Worm (Caenorhabditis elegans) whole organism, L2 larva: ENCODE measurements around the gene hach-1.

Experiments
- C34F6.9 ChIP-seq: fragments of 150-350 bp; optimal IDR thresholded peaks from 2 replicates; lab custom pipeline; 2014; ENCODE audit warnings: missing biosample characterization, missing genetic modification characterization
- R02D3.7 ChIP-seq: fragments of 150-350 bp; optimal IDR thresholded peaks from 2 replicates; lab custom pipeline; 2014; ENCODE audit warnings: missing biosample characterization, missing genetic modification characterization
- Y55F3AM.14 ChIP-seq: fragments of 200-800 bp; sonication (Bioruptor generic); optimal IDR thresholded peaks from 2 replicates; lab custom pipeline; 2018; ENCODE audit warnings: mild to moderate bottlenecking, missing genetic modification characterization, missing compliant biosample characterization
- ZK546.5 ChIP-seq: sonication (generic microtip); optimal IDR thresholded peaks from 2 replicates; lab custom pipeline; 2017; ENCODE audit warnings: missing biosample characterization, missing genetic modification characterization
- alr-1 ChIP-seq: fragments of 150-350 bp; optimal IDR thresholded peaks from 2 replicates; lab custom pipeline; 2014; ENCODE audit warnings: missing biosample characterization, missing genetic modification characterization
- aly-2 ChIP-seq: fragments of 150-350 bp; optimal IDR thresholded peaks from 2 replicates; lab custom pipeline; 2014; ENCODE audit warnings: missing biosample characterization, missing genetic modification characterization
- ama-1 ChIP-seq: fragments of 150-350 bp; optimal IDR thresholded peaks from 2 replicates; lab custom pipeline; 2018; ENCODE audit warnings: inconsistent platforms
- blmp-1 ChIP-seq: sonication (generic microtip); optimal IDR thresholded peaks from 2 replicates; lab custom pipeline; 2017; ENCODE audit warnings: missing genetic modification characterization, mild to moderate bottlenecking, missing compliant biosample characterization, antibody characterized with exemption, moderate library complexity; ENCODE audit not compliant: insufficient read depth
- ceh-16 ChIP-seq: fragments of 150-350 bp; optimal IDR thresholded peaks from 2 replicates; lab custom pipeline; 2014; ENCODE audit warnings: missing biosample characterization, missing genetic modification characterization
- ceh-82 ChIP-seq: fragments of 150-350 bp; optimal IDR thresholded peaks from 2 replicates; lab custom pipeline; 2014; ENCODE audit warnings: missing biosample characterization, missing genetic modification characterization
- crh-2 ChIP-seq: sonication (generic microtip); optimal IDR thresholded peaks from 2 replicates; lab custom pipeline; 2017; ENCODE audit warnings: missing biosample characterization, missing genetic modification characterization
- egl-27 ChIP-seq: sonication (generic microtip); optimal IDR thresholded peaks from 3 replicates; lab custom pipeline; 2017; ENCODE audit warnings: missing biosample characterization, missing genetic modification reagents, missing genetic modification characterization
- elt-3 ChIP-seq: sonication (generic microtip); optimal IDR thresholded peaks from 2 replicates; lab custom pipeline; 2017; ENCODE audit warnings: missing biosample characterization, missing genetic modification characterization
- fos-1 ChIP-seq: fragments of 150-350 bp; optimal IDR thresholded peaks from 2 replicates; lab custom pipeline; 2014; ENCODE audit warnings: missing biosample characterization, missing genetic modification characterization
- gmeb-1 ChIP-seq: fragments of 150-350 bp; optimal IDR thresholded peaks from 2 replicates; lab custom pipeline; 2014; ENCODE audit warnings: missing biosample characterization, missing genetic modification characterization
- lin-11 ChIP-seq: fragments of 150-350 bp; sonication (generic microtip); optimal IDR thresholded peaks from 2 replicates; lab custom pipeline; 2014; ENCODE audit warnings: missing biosample characterization, missing genetic modification characterization, inconsistent platforms, mixed read lengths
- lin-13 ChIP-seq: fragments of 150-350 bp; optimal IDR thresholded peaks from 2 replicates; lab custom pipeline; 2014; ENCODE audit warnings: missing biosample characterization, missing genetic modification reagents, missing genetic modification characterization
- lsy-2 ChIP-seq, 2 experiments: fragments of 150-350 bp in 1 of 2; sonication (generic microtip) in 1 of 2; optimal IDR thresholded peaks; 2 replicates each; lab custom pipeline; 2014 to 2017; ENCODE audit warnings: missing biosample characterization in 2 of 2, missing genetic modification characterization in 2 of 2
- mab-5 ChIP-seq: fragments of 150-350 bp; optimal IDR thresholded peaks from 2 replicates; lab custom pipeline; 2014; ENCODE audit warnings: missing biosample characterization, missing genetic modification characterization
- mdl-1 ChIP-seq, 2 experiments: fragments of 150-350 bp in 1 of 2; sonication (generic microtip) in 1 of 2; optimal IDR thresholded peaks; 2 replicates each; lab custom pipeline; 2017; ENCODE audit warnings: missing biosample characterization in 2 of 2, missing genetic modification characterization in 2 of 2
- nhr-11 ChIP-seq: fragments of 150-350 bp; optimal IDR thresholded peaks from 2 replicates; lab custom pipeline; 2014; ENCODE audit warnings: missing biosample characterization, missing genetic modification characterization
- nhr-12 ChIP-seq: fragments of 150-350 bp; optimal IDR thresholded peaks from 2 replicates; lab custom pipeline; 2014; ENCODE audit warnings: missing biosample characterization, missing genetic modification characterization
- nhr-129 ChIP-seq: fragments of 150-350 bp; optimal IDR thresholded peaks from 2 replicates; lab custom pipeline; 2014; ENCODE audit warnings: missing biosample characterization, missing genetic modification characterization
- nhr-21 ChIP-seq: fragments of 150-350 bp; optimal IDR thresholded peaks from 2 replicates; lab custom pipeline; 2014; ENCODE audit warnings: missing biosample characterization, missing genetic modification characterization
- nhr-237 ChIP-seq: fragments of 150-350 bp; optimal IDR thresholded peaks from 2 replicates; lab custom pipeline; 2014; ENCODE audit warnings: missing biosample characterization, missing genetic modification characterization
- nhr-25 ChIP-seq: fragments of 150-350 bp; sonication (generic microtip); optimal IDR thresholded peaks from 3 replicates; lab custom pipeline; 2014; ENCODE audit warnings: missing biosample characterization, missing genetic modification characterization
- nhr-6 ChIP-seq: fragments of 150-350 bp; optimal IDR thresholded peaks from 2 replicates; lab custom pipeline; 2014; ENCODE audit warnings: missing biosample characterization, missing genetic modification characterization
- sem-4 ChIP-seq: fragments of 150-350 bp; optimal IDR thresholded peaks from 2 replicates; lab custom pipeline; 2014; ENCODE audit warnings: missing biosample characterization, missing genetic modification reagents, missing genetic modification characterization
- sma-3 ChIP-seq: sonication (generic microtip); optimal IDR thresholded peaks from 2 replicates; lab custom pipeline; 2016; ENCODE audit warnings: missing genetic modification reagents, missing genetic modification characterization, missing compliant biosample characterization
- sma-9 ChIP-seq, 2 experiments: fragments of 150-350 bp in 1 of 2; sonication (generic microtip) in 1 of 2; optimal IDR thresholded peaks; 2 replicates each; lab custom pipeline; 2014 to 2016; ENCODE audit warnings: missing genetic modification characterization in 2 of 2, mild to moderate bottlenecking in 1 of 2, missing biosample characterization in 1 of 2, missing compliant biosample characterization in 1 of 2, missing genetic modification reagents in 1 of 2, moderate library complexity in 1 of 2
- snpc-4 ChIP-seq: fragments of 150-350 bp; optimal IDR thresholded peaks from 2 replicates; lab custom pipeline; 2014; ENCODE audit warnings: missing biosample characterization, missing genetic modification characterization
- unc-39 ChIP-seq: fragments of 150-350 bp; optimal IDR thresholded peaks from 2 replicates; lab custom pipeline; 2014; ENCODE audit warnings: missing biosample characterization, missing genetic modification characterization
- unc-55 ChIP-seq: fragments of 150-350 bp; sonication (generic microtip); optimal IDR thresholded peaks from 3 replicates; lab custom pipeline; 2014; ENCODE audit warnings: missing biosample characterization, missing genetic modification reagents, missing genetic modification characterization
- unc-62 ChIP-seq: fragments of 150-350 bp; optimal IDR thresholded peaks from 2 replicates; lab custom pipeline; 2014; ENCODE audit warnings: missing biosample characterization, missing genetic modification reagents, missing genetic modification characterization
- zag-1 ChIP-seq: fragments of 150-350 bp; optimal IDR thresholded peaks from 2 replicates; lab custom pipeline; 2014; ENCODE audit warnings: missing biosample characterization, missing genetic modification characterization
- ztf-11 ChIP-seq: sonication (generic microtip); optimal IDR thresholded peaks from 2 replicates; lab custom pipeline; 2017; ENCODE audit warnings: missing biosample characterization, missing genetic modification characterization
- ztf-4 ChIP-seq: fragments of 150-350 bp; optimal IDR thresholded peaks from 2 replicates; lab custom pipeline; 2014; ENCODE audit warnings: missing biosample characterization, missing genetic modification characterization

Gene hach-1

DNA sequence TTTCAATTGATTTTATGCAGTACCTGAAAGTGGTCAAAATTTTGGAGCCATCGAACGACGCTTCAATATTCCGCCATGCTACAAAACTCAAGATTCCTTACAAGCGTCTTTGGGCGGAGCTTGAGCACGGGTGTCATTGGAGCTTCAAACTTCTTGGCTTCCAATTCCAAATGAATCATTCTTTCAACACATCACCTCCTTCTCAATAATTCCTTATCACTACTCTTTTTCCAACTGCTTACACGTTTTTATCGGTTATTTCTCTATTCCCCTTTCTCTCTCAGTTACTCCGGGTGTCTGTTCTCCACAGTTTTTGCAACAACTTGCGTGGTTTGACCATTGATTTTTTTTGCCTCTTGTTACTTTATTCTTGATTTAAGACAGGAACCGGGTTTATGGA lies 8.5 kb upstream of the hach-1 start, which contains the start of gene F09F7.5:
TSS of gene F09F7.5 (plus strand) at position 258 of the 400 bp plus-strand sequence.
- peak; percentile 87 for TF ChIP-seq fos-1 (tag; lab: Kevin White, UChicago)
- TF ChIP-seq nhr-25 (tag; lab: Kevin White, UChicago) = no peak
- no peak for TF ChIP-seq elt-3
- no peak for TF ChIP-seq zag-1 (tag; lab: Kevin White, UChicago)
- TF ChIP-seq snpc-4 (tag; lab: Kevin White, UChicago) = no peak
- TF ChIP-seq crh-2 (tag; lab: Kevin White, UChicago) = peak; percentile 27

ce11 chrIII:5550193-5550592 lies 5.1 kb upstream of the hach-1 start:
- TF ChIP-seq ZK546.5 (tag; lab: Kevin White, UChicago) = no peak
- no peak for TF ChIP-seq Y55F3AM.14 (GFP tag; lab: Kevin White, UChicago)
- no peak for TF ChIP-seq C34F6.9 (tag; lab: Kevin White, UChicago)
- peak; percentile 24 for TF ChIP-seq sma-9 (GFP tag; optimal IDR thresholded peaks at IDR 0.05; lab: Kevin White, UChicago)
- no peak for TF ChIP-seq sma-9 (tag; optimal IDR thresholded peaks at IDR 0.05; lab: Kevin White, UChicago)
- TF ChIP-seq aly-2 (tag; lab: Kevin White, UChicago) = no peak
- TF ChIP-seq ztf-4 = no peak
- TF ChIP-seq R02D3.7 = no peak
- TF ChIP-seq elt-3 = no peak
- peak; percentile 38 for TF ChIP-seq nhr-129 (tag; lab: Kevin White, UChicago)
- TF ChIP-seq fos-1 (tag; lab: Kevin White, UChicago) = peak; percentile 29
- no peak for TF ChIP-seq nhr-11 (tag; lab: Kevin White, UChicago)
- peak; percentile 44 for TF ChIP-seq nhr-25 (tag; lab: Kevin White, UChicago)
- TF ChIP-seq nhr-21 (tag; lab: Kevin White, UChicago) = peak; percentile 34
- TF ChIP-seq crh-2 (tag; lab: Kevin White, UChicago) = no peak
- TF ChIP-seq lin-11 (tag; lab: Kevin White, UChicago) = no peak
- peak; percentile 6 for TF ChIP-seq sma-3
- TF ChIP-seq blmp-1 (tag; lab: Kevin White, UChicago) = peak; percentile 31

DNA sequence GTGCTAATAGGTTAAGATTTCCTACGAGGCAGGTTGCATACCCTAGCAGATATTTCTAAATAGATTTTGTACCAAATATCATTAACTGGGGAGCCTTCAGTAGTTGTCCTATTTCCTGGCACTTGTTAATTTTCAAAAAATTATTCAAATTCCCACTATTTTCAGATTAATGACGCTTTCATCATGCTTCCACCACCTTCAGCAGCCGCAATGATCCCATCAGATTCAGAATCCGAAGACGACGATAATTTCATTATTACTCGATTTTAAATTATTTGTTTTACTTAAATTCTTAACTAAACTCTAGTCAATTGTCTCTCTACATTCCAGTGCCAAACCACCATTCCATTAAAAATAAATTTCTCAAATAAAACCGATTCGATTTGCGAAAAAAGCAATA lies 4.4 kb upstream of the hach-1 start:
- TF ChIP-seq ama-1 (lab: Kevin White, UChicago) = peak; percentile 79
- TF ChIP-seq zag-1 (tag; lab: Kevin White, UChicago) = no peak
- no peak for TF ChIP-seq sem-4 (tag; lab: Kevin White, UChicago)
- TF ChIP-seq unc-39 = no peak
- TF ChIP-seq unc-62 (GFP tag; lab: Kevin White, UChicago) = no peak
- no peak for TF ChIP-seq alr-1 (tag; lab: Kevin White, UChicago)
- no peak for TF ChIP-seq unc-55 (GFP tag; lab: Kevin White, UChicago)
- no peak for TF ChIP-seq mab-5 (tag; lab: Kevin White, UChicago)
- no peak for TF ChIP-seq fos-1 (tag; lab: Kevin White, UChicago)
- no peak for TF ChIP-seq ztf-11 (tag; lab: Kevin White, UChicago)
- no peak for TF ChIP-seq mdl-1 (tag; optimal IDR thresholded peaks at IDR 0.05; lab: Kevin White, UChicago)
- TF ChIP-seq nhr-12 = no peak
- no peak for TF ChIP-seq ceh-16
- no peak for TF ChIP-seq blmp-1 (tag; lab: Kevin White, UChicago)
- no peak for TF ChIP-seq egl-27 (tag; lab: Kevin White, UChicago)
- TF ChIP-seq gmeb-1 (tag; lab: Kevin White, UChicago) = no peak
- peak in 1 of 2 experiments; percentile 19 for TF ChIP-seq lsy-2 (tag; optimal IDR thresholded peaks at IDR 0.05; lab: Kevin White, UChicago)
- peak; percentile 46 for TF ChIP-seq ztf-4
- TF ChIP-seq nhr-6 = no peak
- TF ChIP-seq ceh-82 (tag; lab: Kevin White, UChicago) = no peak
- TF ChIP-seq elt-3 = no peak
- TF ChIP-seq crh-2 (tag; lab: Kevin White, UChicago) = peak; percentile 8
- peak; percentile 24 for TF ChIP-seq sma-3
- TF ChIP-seq lin-13 (GFP tag; lab: Kevin White, UChicago) = peak; percentile 31
- no peak for TF ChIP-seq nhr-237 (tag; lab: Kevin White, UChicago)
- TF ChIP-seq ZK546.5 (tag; lab: Kevin White, UChicago) = no peak
- peak; percentile 26 for TF ChIP-seq nhr-129 (tag; lab: Kevin White, UChicago)
